Worm (Caenorhabditis elegans) whole organism, L1 larva: ENCODE data around the gene fust-1.

Experiments
- C04F5.9 ChIP-seq: sonication (generic microtip); optimal IDR thresholded peaks from 2 replicates; lab custom pipeline; 2016; ENCODE audit warnings: missing genetic modification characterization, missing compliant biosample characterization
- F16B12.6 ChIP-seq: fragments of 150-350 bp; optimal IDR thresholded peaks from 2 replicates; lab custom pipeline; 2014; ENCODE audit warnings: missing biosample characterization, missing genetic modification characterization
- Y116A8C.19 ChIP-seq: sonication (generic microtip); optimal IDR thresholded peaks from 2 replicates; lab custom pipeline; 2016; ENCODE audit warnings: missing compliant biosample characterization, missing genetic modification characterization, borderline replicate concordance
- aly-2 ChIP-seq: fragments of 150-350 bp; optimal IDR thresholded peaks from 2 replicates; lab custom pipeline; 2014; ENCODE audit warnings: missing biosample characterization, missing genetic modification characterization
- ama-1 ChIP-seq: fragments of 150-350 bp; optimal IDR thresholded peaks from 2 replicates; lab custom pipeline; 2014
- blmp-1 ChIP-seq: fragments of 150-350 bp; optimal IDR thresholded peaks from 2 replicates; lab custom pipeline; 2014; ENCODE audit warnings: missing biosample characterization, missing genetic modification characterization
- ceh-63 ChIP-seq: fragments of 200-800 bp; sonication (Bioruptor generic); optimal IDR thresholded peaks from 2 replicates; lab custom pipeline; 2018; ENCODE audit warnings: mild to moderate bottlenecking, missing genetic modification characterization, missing compliant biosample characterization
- ceh-8 ChIP-seq: fragments of 200-800 bp; sonication (Bioruptor generic); optimal IDR thresholded peaks from 2 replicates; lab custom pipeline; 2018; ENCODE audit warnings: mild to moderate bottlenecking, missing genetic modification characterization, moderate library complexity, missing compliant biosample characterization
- ceh-82 ChIP-seq, 3 experiments: fragments of 150-350 bp in 1 of 3; sonication (generic microtip) in 2 of 3; optimal IDR thresholded peaks; 2 replicates each; lab custom pipeline; 2014 to 2017; ENCODE audit warnings: missing biosample characterization in 3 of 3, missing genetic modification characterization in 3 of 3
- ces-1 ChIP-seq: fragments of 150-350 bp; optimal IDR thresholded peaks from 2 replicates; lab custom pipeline; 2014; ENCODE audit warnings: missing biosample characterization, missing genetic modification reagents, missing genetic modification characterization
- dpl-1 ChIP-seq, 3 experiments: fragments of 150-350 bp in 2 of 3; sonication (generic microtip) in 1 of 3; optimal IDR thresholded peaks; 2 replicates each; lab custom pipeline; 2014 to 2017; ENCODE audit warnings: missing biosample characterization in 3 of 3, missing genetic modification characterization in 3 of 3, missing genetic modification reagents in 3 of 3
- dsc-1 ChIP-seq: sonication (generic microtip); optimal IDR thresholded peaks from 2 replicates; lab custom pipeline; 2016; ENCODE audit warnings: mild to moderate bottlenecking, missing genetic modification characterization, missing compliant biosample characterization
- efl-1 ChIP-seq, 4 experiments: fragments of 150-350 bp; optimal IDR thresholded peaks in 3 of 4; peaks in 1 of 4; 1 replicate in 1 of 4; 2 replicates in 3 of 4; lab custom pipeline; 2014; ENCODE audit warnings: missing biosample characterization in 2 of 4, missing genetic modification characterization in 2 of 4, missing genetic modification reagents in 2 of 4
- efl-3 ChIP-seq: fragments of 200-800 bp; sonication (Bioruptor generic); optimal IDR thresholded peaks from 2 replicates; lab custom pipeline; 2018; ENCODE audit warnings: mild to moderate bottlenecking, missing genetic modification characterization, missing compliant biosample characterization
- egl-13 ChIP-seq: sonication (generic microtip); optimal IDR thresholded peaks from 2 replicates; lab custom pipeline; 2016; ENCODE audit warnings: missing genotype, missing genetic modification reagents, missing genetic modification characterization, missing compliant biosample characterization
- egl-27 ChIP-seq, 2 experiments: fragments of 150-350 bp in 1 of 2; sonication (generic microtip); optimal IDR thresholded peaks; 3 replicates each; lab custom pipeline; 2017 to 2018; ENCODE audit warnings: missing biosample characterization in 2 of 2, missing genetic modification characterization in 2 of 2, missing genetic modification reagents in 2 of 2
- elt-3 ChIP-seq, 6 experiments: fragments of 150-350 bp in 1 of 6; sonication (generic microtip); optimal IDR thresholded peaks; 2 replicates each; lab custom pipeline; 2017 to 2018; ENCODE audit warnings: missing biosample characterization in 6 of 6, missing genetic modification characterization in 6 of 6, inconsistent platforms in 1 of 6
- fkh-10 ChIP-seq: sonication (generic microtip); optimal IDR thresholded peaks from 2 replicates; lab custom pipeline; 2017; ENCODE audit warnings: missing biosample characterization, missing genetic modification reagents, missing genetic modification characterization
- fkh-4 ChIP-seq: sonication (generic microtip); optimal IDR thresholded peaks from 2 replicates; lab custom pipeline; 2016; ENCODE audit warnings: missing compliant biosample characterization, missing genetic modification characterization, borderline replicate concordance
- fkh-8 ChIP-seq: sonication (generic microtip); optimal IDR thresholded peaks from 2 replicates; lab custom pipeline; 2016; ENCODE audit warnings: mild to moderate bottlenecking, missing genetic modification characterization, missing compliant biosample characterization
- grh-1 ChIP-seq: fragments of 200-800 bp; sonication (Bioruptor generic); IDR thresholded peaks from 2 replicates; pipeline ENCODE4 v1.3.6; 2022; ENCODE audit warnings: missing genetic modification reagents, missing genetic modification characterization, missing compliant biosample characterization
- hlh-17 ChIP-seq: fragments of 200-800 bp; sonication (Bioruptor generic); optimal IDR thresholded peaks from 2 replicates; lab custom pipeline; 2018; ENCODE audit warnings: missing genetic modification characterization, mild to moderate bottlenecking, missing compliant biosample characterization, moderate library complexity, borderline replicate concordance
- hlh-4 ChIP-seq: sonication (generic microtip); optimal IDR thresholded peaks from 2 replicates; lab custom pipeline; 2016; ENCODE audit warnings: mild to moderate bottlenecking, missing genetic modification characterization, missing compliant biosample characterization
- isw-1 ChIP-seq: fragments of 200-800 bp; sonication (Bioruptor generic); IDR thresholded peaks from 2 replicates; pipeline ENCODE4 v1.3.6; 2022; ENCODE audit warnings: missing genetic modification characterization, missing compliant biosample characterization
- lin-14 ChIP-seq: fragments of 200-800 bp; sonication (Bioruptor generic); optimal IDR thresholded peaks from 2 replicates; lab custom pipeline; 2018; ENCODE audit warnings: mild to moderate bottlenecking, missing genetic modification characterization, moderate library complexity, missing compliant biosample characterization
- lin-15B ChIP-seq: fragments of 150-350 bp; sonication (generic microtip); optimal IDR thresholded peaks from 3 replicates; lab custom pipeline; 2014; ENCODE audit warnings: missing biosample characterization, missing genetic modification characterization
- lin-39 ChIP-seq: fragments of 150-350 bp; optimal IDR thresholded peaks from 2 replicates; lab custom pipeline; 2014; ENCODE audit warnings: missing biosample characterization, missing genetic modification reagents, missing genetic modification characterization
- lsy-2 ChIP-seq, 2 experiments: fragments of 150-350 bp; optimal IDR thresholded peaks; 2 replicates each; lab custom pipeline; 2014; ENCODE audit warnings: missing biosample characterization in 2 of 2, missing genetic modification characterization in 2 of 2
- mep-1 ChIP-seq: fragments of 150-350 bp; optimal IDR thresholded peaks from 2 replicates; lab custom pipeline; 2014; ENCODE audit warnings: missing biosample characterization, missing genetic modification characterization
- nhr-12 ChIP-seq: sonication (generic microtip); optimal IDR thresholded peaks from 2 replicates; lab custom pipeline; 2017; ENCODE audit warnings: missing biosample characterization, missing genetic modification characterization
- nhr-20 ChIP-seq: sonication (generic microtip); optimal IDR thresholded peaks from 2 replicates; lab custom pipeline; 2016; ENCODE audit warnings: mild to moderate bottlenecking, missing genetic modification characterization, missing compliant biosample characterization
- nhr-237 ChIP-seq: fragments of 150-350 bp; optimal IDR thresholded peaks from 2 replicates; lab custom pipeline; 2014; ENCODE audit warnings: missing biosample characterization, missing genetic modification characterization
- nhr-28 ChIP-seq: fragments of 150-350 bp; optimal IDR thresholded peaks from 2 replicates; lab custom pipeline; 2014; ENCODE audit warnings: missing biosample characterization, missing genetic modification characterization
- nhr-47 ChIP-seq: sonication (generic microtip); optimal IDR thresholded peaks from 2 replicates; lab custom pipeline; 2016; ENCODE audit warnings: mild to moderate bottlenecking, missing genetic modification characterization, moderate library complexity, missing compliant biosample characterization
- nhr-71 ChIP-seq: sonication (generic microtip); optimal IDR thresholded peaks from 2 replicates; lab custom pipeline; 2016; ENCODE audit warnings: mild to moderate bottlenecking, missing genetic modification characterization, moderate library complexity, missing compliant biosample characterization
- nhr-90 ChIP-seq: sonication (generic microtip); optimal IDR thresholded peaks from 2 replicates; lab custom pipeline; 2016; ENCODE audit warnings: mild to moderate bottlenecking, missing genetic modification characterization, missing compliant biosample characterization; ENCODE audit not compliant: poor library complexity
- pag-3 ChIP-seq: sonication (generic microtip); optimal IDR thresholded peaks from 2 replicates; lab custom pipeline; 2017; ENCODE audit warnings: missing genetic modification characterization, mild to moderate bottlenecking, missing compliant biosample characterization, antibody characterized with exemption, borderline replicate concordance; ENCODE audit not compliant: insufficient read depth
- skn-1 ChIP-seq: fragments of 150-350 bp; optimal IDR thresholded peaks from 2 replicates; lab custom pipeline; 2014; ENCODE audit warnings: missing biosample characterization, missing genetic modification characterization
- snpc-4 ChIP-seq: fragments of 150-350 bp; optimal IDR thresholded peaks from 2 replicates; lab custom pipeline; 2014; ENCODE audit warnings: missing biosample characterization, missing genetic modification characterization
- sox-4 ChIP-seq: sonication (generic microtip); optimal IDR thresholded peaks from 2 replicates; lab custom pipeline; 2016; ENCODE audit warnings: missing genetic modification characterization, missing compliant biosample characterization
- sup-37 ChIP-seq: fragments of 200-800 bp; sonication (Bioruptor generic); optimal IDR thresholded peaks from 2 replicates; lab custom pipeline; 2018; ENCODE audit warnings: mild to moderate bottlenecking, missing genetic modification characterization, missing compliant biosample characterization
- swsn-7 ChIP-seq: sonication (generic microtip); optimal IDR thresholded peaks from 2 replicates; lab custom pipeline; 2016; ENCODE audit warnings: missing genetic modification characterization, missing compliant biosample characterization
- unc-62 ChIP-seq: fragments of 150-350 bp; optimal IDR thresholded peaks from 2 replicates; lab custom pipeline; 2014; ENCODE audit warnings: missing biosample characterization, missing genetic modification reagents, missing genetic modification characterization
- xbp-1 ChIP-seq: sonication (generic microtip); optimal IDR thresholded peaks from 2 replicates; lab custom pipeline; 2016; ENCODE audit warnings: missing genetic modification characterization, missing compliant biosample characterization
- zag-1 ChIP-seq: fragments of 150-350 bp; optimal IDR thresholded peaks from 2 replicates; lab custom pipeline; 2014; ENCODE audit warnings: missing biosample characterization, missing genetic modification characterization
- ztf-11 ChIP-seq, 2 experiments: sonication (generic microtip); optimal IDR thresholded peaks; 2 replicates each; lab custom pipeline; 2016 to 2017; ENCODE audit warnings: missing genetic modification characterization in 2 of 2, missing biosample characterization in 1 of 2, missing compliant biosample characterization in 1 of 2
- ztf-4 ChIP-seq: fragments of 150-350 bp; optimal IDR thresholded peaks from 2 replicates; lab custom pipeline; 2014; ENCODE audit warnings: missing biosample characterization, missing genetic modification characterization

fust-1 gene

DNA sequence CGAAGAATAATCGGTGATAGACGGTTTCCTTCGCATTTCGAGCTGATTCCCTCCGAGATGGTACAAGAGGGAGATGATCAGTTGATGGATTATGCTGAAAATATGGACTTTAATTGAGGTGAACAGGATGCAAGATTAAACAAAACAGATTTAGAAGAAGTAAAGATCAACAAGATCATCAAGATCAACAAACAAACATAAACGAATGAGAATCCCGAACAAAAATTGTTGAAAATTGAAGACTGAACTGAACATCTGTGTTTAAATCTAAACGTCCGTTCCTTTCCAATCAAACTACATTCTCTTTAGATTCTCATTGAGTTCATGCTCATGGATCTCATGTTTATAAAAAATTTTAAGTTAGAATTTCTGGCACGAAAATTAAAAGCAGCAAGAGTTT is 22.5 kb downstream of the fust-1 start, which contains the start of gene glc-4:
Gene glc-4 (minus strand): TSS at position 101 of the 400 bp plus-strand sequence.
- TF ChIP-seq snpc-4 (tag; lab: Kevin White, UChicago) (no peak), sup-37 (no peak), efl-1 (optimal IDR thresholded peaks at IDR 0.05; lab: Kevin White, UChicago) (no peak), efl-1 (GFP tag; optimal IDR thresholded peaks at IDR 0.05 in 1 of 2; lab: Kevin White, UChicago) (peak in 1 of 2 experiments; percentile 28), C04F5.9 (tag; lab: Kevin White, UChicago) (no peak)
- TF ChIP-seq, all 84 proteins: peak for 1

DNA sequence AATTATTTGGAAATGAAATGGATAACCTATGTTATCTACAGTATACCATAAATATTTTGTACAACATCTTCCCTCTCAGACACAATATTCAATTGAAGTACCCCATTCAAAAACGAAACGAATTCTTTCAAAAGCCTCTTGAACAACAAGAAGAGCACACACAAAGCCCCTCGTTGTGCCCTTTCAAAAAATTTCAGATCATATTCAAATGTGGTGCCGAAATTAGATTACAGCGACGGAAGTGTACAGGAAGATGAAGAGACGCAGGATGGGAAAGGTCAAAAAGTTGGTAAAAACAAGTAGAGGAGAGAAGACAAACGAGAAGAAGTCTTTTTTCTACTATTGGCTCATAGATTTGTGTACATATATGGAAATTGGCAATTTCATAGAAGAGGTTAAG is 23.7 kb downstream of the fust-1 start:
- no peak for TF ChIP-seq blmp-1
- TF ChIP-seq nhr-237 (tag; lab: Kevin White, UChicago), result no peak
- TF ChIP-seq isw-1, result no peak
- TF ChIP-seq efl-3 (GFP tag; lab: Kevin White, UChicago), result no peak
- TF ChIP-seq nhr-47 (tag; lab: Kevin White, UChicago), result peak; percentile 11
- TF ChIP-seq ceh-82 (tag; optimal IDR thresholded peaks at IDR 0.05; lab: Kevin White, UChicago), result no peak
- no peak for TF ChIP-seq mep-1 (tag; lab: Kevin White, UChicago)
- no peak for TF ChIP-seq zag-1 (tag; lab: Kevin White, UChicago)
- peak; percentile 59 for TF ChIP-seq fkh-10
- TF ChIP-seq ceh-8 (GFP tag; lab: Kevin White, UChicago), result peak; percentile 58
- TF ChIP-seq lin-39 (tag; lab: Kevin White, UChicago), result no peak
- TF ChIP-seq ama-1 (lab: Kevin White, UChicago), result no peak
- TF ChIP-seq, all 84 proteins: peak for 3

ce11 chrII:7182630-7183029 is 30.2 kb downstream of the fust-1 start:
- no peak for TF ChIP-seq skn-1 (tag; lab: Kevin White, UChicago)
- TF ChIP-seq nhr-47 (tag; lab: Kevin White, UChicago), result peak; percentile 41
- TF ChIP-seq ztf-11 (tag; optimal IDR thresholded peaks at IDR 0.05; lab: Kevin White, UChicago), result no peak
- TF ChIP-seq efl-1 (optimal IDR thresholded peaks at IDR 0.05; lab: Kevin White, UChicago), result peak in 1 of 2 experiments; percentile 6
- TF ChIP-seq efl-1 (GFP tag; optimal IDR thresholded peaks at IDR 0.05 in 1 of 2; lab: Kevin White, UChicago), result peak in 1 of 2 experiments; percentile 74
- TF ChIP-seq unc-62 (GFP tag; lab: Kevin White, UChicago), result no peak
- TF ChIP-seq grh-1 (GFP tag; lab: Robert Waterston, UW), result no peak
- no peak for TF ChIP-seq ztf-4 (tag; lab: Kevin White, UChicago)
- no peak for TF ChIP-seq hlh-17 (GFP tag; lab: Kevin White, UChicago)
- TF ChIP-seq lin-39 (tag; lab: Kevin White, UChicago), result no peak
- TF ChIP-seq hlh-4 (tag; lab: Kevin White, UChicago), result no peak
- no peak for TF ChIP-seq elt-3 (tag; optimal IDR thresholded peaks at IDR 0.05; lab: Kevin White, UChicago)
- no peak for TF ChIP-seq nhr-28 (tag; lab: Kevin White, UChicago)
- TF ChIP-seq ceh-63, result no peak
- TF ChIP-seq fkh-8 (tag; lab: Kevin White, UChicago), result peak; percentile 0
- no peak for TF ChIP-seq sup-37
- peak; percentile 37 for TF ChIP-seq egl-13 (tag; lab: Kevin White, UChicago)
- no peak for TF ChIP-seq nhr-20 (tag; lab: Kevin White, UChicago)
- TF ChIP-seq swsn-7, result peak; percentile 14
- peak; percentile 83 for TF ChIP-seq lin-14 (GFP tag; lab: Kevin White, UChicago)
- peak; percentile 3 for TF ChIP-seq dsc-1 (tag; lab: Kevin White, UChicago)
- TF ChIP-seq ama-1 (lab: Kevin White, UChicago), result no peak
- TF ChIP-seq pag-3 (tag; lab: Kevin White, UChicago), result no peak
- TF ChIP-seq Y116A8C.19, result no peak
- TF ChIP-seq ces-1 (GFP tag; lab: Kevin White, UChicago), result no peak
- TF ChIP-seq egl-27 (tag; optimal IDR thresholded peaks at IDR 0.05; lab: Kevin White, UChicago), result no peak
- TF ChIP-seq lin-15B, result no peak
- no peak for TF ChIP-seq aly-2
- no peak for TF ChIP-seq nhr-12
- peak; percentile 35 for TF ChIP-seq mep-1 (tag; lab: Kevin White, UChicago)
- TF ChIP-seq F16B12.6 (tag; lab: Kevin White, UChicago), result no peak
- peak; percentile 10 for TF ChIP-seq xbp-1 (tag; lab: Kevin White, UChicago)
- no peak for TF ChIP-seq dpl-1 (GFP tag; optimal IDR thresholded peaks at IDR 0.05; lab: Kevin White, UChicago)
- no peak for TF ChIP-seq nhr-90 (tag; lab: Kevin White, UChicago)
- no peak for TF ChIP-seq sox-4
- TF ChIP-seq nhr-71, result peak; percentile 41
- no peak for TF ChIP-seq fkh-4 (tag; lab: Kevin White, UChicago)
- TF ChIP-seq nhr-237 (tag; lab: Kevin White, UChicago), result no peak
- TF ChIP-seq lsy-2 (tag; optimal IDR thresholded peaks at IDR 0.05; lab: Kevin White, UChicago), result peak; percentile 25 to 50
